Worm (Caenorhabditis elegans) whole organism, mixed stage, embryonic: ENCODE results near the gene end-3.

Experiments used
- ceh-43 ChIP-seq: fragments of 200-800 bp; sonication (Bioruptor generic); optimal IDR thresholded peaks from 2 replicates; lab custom pipeline; 2018; ENCODE audit warnings: mild to moderate bottlenecking, missing genetic modification characterization, moderate library complexity, missing compliant biosample characterization
- elt-3 ChIP-seq: fragments of 150-350 bp; optimal IDR thresholded peaks from 2 replicates; lab custom pipeline; 2014; ENCODE audit warnings: missing biosample characterization, missing genetic modification characterization
- ham-2 ChIP-seq: fragments of 200-800 bp; sonication (Bioruptor generic); optimal IDR thresholded peaks from 2 replicates; lab custom pipeline; 2018; ENCODE audit warnings: mild to moderate bottlenecking, missing genetic modification characterization, missing compliant biosample characterization
- hlh-1 ChIP-seq: fragments of 150-350 bp; optimal IDR thresholded peaks from 2 replicates; lab custom pipeline; 2014; ENCODE audit warnings: missing biosample characterization, missing genetic modification reagents, missing genetic modification characterization
- lin-13 ChIP-seq: fragments of 150-350 bp; optimal IDR thresholded peaks from 2 replicates; lab custom pipeline; 2014; ENCODE audit warnings: missing biosample characterization, missing genetic modification characterization
- mab-5 ChIP-seq: fragments of 150-350 bp; optimal IDR thresholded peaks from 2 replicates; lab custom pipeline; 2014; ENCODE audit warnings: missing biosample characterization, missing genetic modification characterization
- nhr-12 ChIP-seq: fragments of 150-350 bp; optimal IDR thresholded peaks from 2 replicates; lab custom pipeline; 2014; ENCODE audit warnings: missing biosample characterization, missing genetic modification characterization
- nhr-237 ChIP-seq: fragments of 150-350 bp; optimal IDR thresholded peaks from 2 replicates; lab custom pipeline; 2014; ENCODE audit warnings: missing biosample characterization, missing genetic modification characterization
- nhr-28 ChIP-seq: fragments of 150-350 bp; optimal IDR thresholded peaks from 2 replicates; lab custom pipeline; 2014; ENCODE audit warnings: missing biosample characterization, missing genetic modification characterization
- pha-4 ChIP-seq: fragments of 150-350 bp; optimal IDR thresholded peaks from 2 replicates; lab custom pipeline; 2018; ENCODE audit warnings: missing biosample characterization, missing genetic modification reagents, missing genetic modification characterization
- snpc-4 ChIP-seq: fragments of 150-350 bp; optimal IDR thresholded peaks from 2 replicates; lab custom pipeline; 2014; ENCODE audit warnings: missing biosample characterization, missing genetic modification characterization
- unc-39 ChIP-seq: fragments of 150-350 bp; optimal IDR thresholded peaks from 2 replicates; lab custom pipeline; 2014; ENCODE audit warnings: missing biosample characterization, missing genetic modification characterization
- unc-62 ChIP-seq: fragments of 150-350 bp; optimal IDR thresholded peaks from 2 replicates; lab custom pipeline; 2014; ENCODE audit warnings: missing biosample characterization, missing genetic modification reagents, missing genetic modification characterization
- ztf-11 ChIP-seq: fragments of 150-350 bp; optimal IDR thresholded peaks from 2 replicates; lab custom pipeline; 2014; ENCODE audit warnings: missing biosample characterization, missing genetic modification characterization

- TF ChIP-seq snpc-4 (no peak), lin-13 (no peak), ham-2 (GFP tag; lab: Kevin White, UChicago) (no peak), elt-3 (tag; lab: Kevin White, UChicago) (no peak), nhr-28 (tag; lab: Kevin White, UChicago) (no peak), ztf-11 (tag; lab: Kevin White, UChicago) (no peak), nhr-12 (no peak), hlh-1 (tag; lab: Kevin White, UChicago) (no peak), pha-4 (tag; lab: Kevin White, UChicago) (no peak), unc-62 (GFP tag; lab: Kevin White, UChicago) (no peak), nhr-237 (tag; lab: Kevin White, UChicago) (no peak), ceh-43 (GFP tag; lab: Kevin White, UChicago) (no peak), mab-5 (tag; lab: Kevin White, UChicago) (no peak), unc-39 (tag; lab: Kevin White, UChicago) (no peak)
Measured at ce11 chrV:14005812-14006211, 8.7 kb upstream of the end-3 start, which contains the start of gene ric-7.
